Fruit fly (Drosophila melanogaster) whole organism, embryonic: ENCODE results near the gene Tgt.

Experiments
- Abd-B ChIP-seq: fragments of 200-800 bp; sonication (Bioruptor generic); optimal IDR thresholded peaks from 2 replicates; lab custom pipeline; 2018; ENCODE audit warnings: missing biosample characterization, mild to moderate bottlenecking, missing genetic modification characterization, moderate library complexity
- Ada2b ChIP-seq: fragments of 200-800 bp; sonication (Bioruptor generic); IDR thresholded peaks from 2 replicates; pipeline ENCODE4 v1.3.6; 2022; ENCODE audit warnings: missing biosample characterization, missing genetic modification characterization
- Atf3 ChIP-seq: fragments of 200-800 bp; sonication (Bioruptor generic); optimal IDR thresholded peaks from 3 replicates; lab custom pipeline; 2016; ENCODE audit warnings: missing biosample characterization, missing genetic modification characterization
- CG10366 ChIP-seq: fragments of 200-800 bp; sonication (Bioruptor generic); IDR thresholded peaks from 2 replicates; pipeline ENCODE4 v1.3.6; 2022; ENCODE audit warnings: missing biosample characterization, missing genetic modification characterization
- CG11398 ChIP-seq: fragments of 200-800 bp; sonication (Bioruptor generic); optimal IDR thresholded peaks from 2 replicates; lab custom pipeline; 2016; ENCODE audit warnings: missing biosample characterization, missing genetic modification characterization
- CG11696 ChIP-seq: fragments of 200-800 bp; sonication (Bioruptor generic); IDR thresholded peaks from 2 replicates; pipeline ENCODE4 v1.3.6; 2022; ENCODE audit warnings: missing biosample characterization, missing genetic modification characterization
- CG12071 ChIP-seq: fragments of 200-800 bp; sonication (Bioruptor generic); optimal IDR thresholded peaks from 3 replicates; lab custom pipeline; 2018; ENCODE audit warnings: missing biosample characterization, mild to moderate bottlenecking, missing genetic modification characterization
- CG14014 ChIP-seq: fragments of 200-800 bp; sonication (Bioruptor generic); IDR thresholded peaks from 2 replicates; pipeline ENCODE4 v1.3.6; 2022; ENCODE audit warnings: missing biosample characterization, missing genetic modification characterization
- CG14667 ChIP-seq: fragments of 200-800 bp; sonication (Bioruptor generic); IDR thresholded peaks from 2 replicates; pipeline ENCODE4 v1.3.6; 2022; ENCODE audit warnings: missing biosample characterization, missing genetic modification characterization
- CG14965 ChIP-seq: fragments of 200-800 bp; sonication (Bioruptor generic); optimal IDR thresholded peaks from 2 replicates; lab custom pipeline; 2016; ENCODE audit warnings: missing biosample characterization, missing genetic modification characterization, borderline replicate concordance
- CG15011 ChIP-seq: fragments of 200-800 bp; sonication (Bioruptor generic); optimal IDR thresholded peaks from 3 replicates; lab custom pipeline; 2018; ENCODE audit warnings: missing biosample characterization, mild to moderate bottlenecking, missing genetic modification characterization
- CG15073 ChIP-seq: fragments of 200-800 bp; sonication (Bioruptor generic); optimal IDR thresholded peaks from 2 replicates; lab custom pipeline; 2016; ENCODE audit warnings: missing biosample characterization, missing genetic modification characterization
- CG17568 ChIP-seq: fragments of 200-800 bp; sonication (Bioruptor generic); optimal IDR thresholded peaks from 2 replicates; lab custom pipeline; 2018; ENCODE audit warnings: missing biosample characterization, mild to moderate bottlenecking, missing genetic modification characterization, moderate library complexity
- CG18262 ChIP-seq: fragments of 200-800 bp; optimal IDR thresholded peaks from 3 replicates; lab custom pipeline; 2019; ENCODE audit warnings: missing biosample characterization, mild to moderate bottlenecking, missing genetic modification characterization, moderate library complexity
- CG1832 ChIP-seq: fragments of 200-800 bp; sonication (Bioruptor generic); optimal IDR thresholded peaks from 2 replicates; lab custom pipeline; 2017; ENCODE audit warnings: missing biosample characterization, mild to moderate bottlenecking, missing genetic modification characterization, inconsistent platforms
- CG3065 ChIP-seq: fragments of 200-800 bp; sonication (Bioruptor generic); optimal IDR thresholded peaks from 2 replicates; lab custom pipeline; 2016; ENCODE audit warnings: missing biosample characterization, missing genetic modification characterization
- CG3163 ChIP-seq: fragments of 200-800 bp; sonication (Bioruptor generic); optimal IDR thresholded peaks from 3 replicates; lab custom pipeline; 2016; ENCODE audit warnings: missing biosample characterization, missing genetic modification characterization
- CG34422 ChIP-seq: fragments of 200-800 bp; sonication (Bioruptor generic); IDR thresholded peaks from 3 replicates; pipeline ENCODE4 v1.3.6; 2022; ENCODE audit warnings: missing biosample characterization, missing genetic modification characterization
- CG3995 ChIP-seq: fragments of 200-800 bp; sonication (Bioruptor generic); optimal IDR thresholded peaks from 3 replicates; lab custom pipeline; 2016; ENCODE audit warnings: missing biosample characterization, missing genetic modification characterization
- CG4617 ChIP-seq: fragments of 200-800 bp; sonication (Bioruptor generic); optimal IDR thresholded peaks from 3 replicates; lab custom pipeline; 2016; ENCODE audit warnings: missing biosample characterization, missing genetic modification characterization, borderline replicate concordance
- CG8281 ChIP-seq: fragments of 200-800 bp; sonication (Bioruptor generic); optimal IDR thresholded peaks from 2 replicates; lab custom pipeline; 2018; ENCODE audit warnings: missing biosample characterization, mild to moderate bottlenecking, missing genetic modification characterization, moderate library complexity
- D ChIP-seq, 2 experiments: fragments of 200-800 bp in 1 of 2; fragments of >200 bp in 1 of 2; sonication (Bioruptor generic) in 1 of 2; optimal IDR thresholded peaks; 2 replicates in 1 of 2; 3 replicates in 1 of 2; lab custom pipeline; 2017; ENCODE audit warnings: mild to moderate bottlenecking in 1 of 2, missing biosample characterization in 1 of 2, missing genetic modification characterization in 1 of 2, missing genetic modification reagents in 1 of 2
- Dad ChIP-seq: fragments of 200-800 bp; sonication (Bioruptor generic); optimal IDR thresholded peaks from 3 replicates; lab custom pipeline; 2016; ENCODE audit warnings: missing biosample characterization, missing genetic modification characterization
- Dbx ChIP-seq: fragments of 200-800 bp; sonication (Bioruptor generic); IDR thresholded peaks from 3 replicates; pipeline ENCODE4 v1.3.6; 2022; ENCODE audit warnings: missing biosample characterization, missing genetic modification characterization
- Drgx ChIP-seq: fragments of 200-800 bp; sonication (Bioruptor generic); IDR thresholded peaks from 2 replicates; pipeline ENCODE4 v1.3.6; 2022; ENCODE audit warnings: missing biosample characterization, missing genetic modification characterization
- Fer3 ChIP-seq: fragments of 200-800 bp; sonication (Bioruptor generic); optimal IDR thresholded peaks from 2 replicates; lab custom pipeline; 2018; ENCODE audit warnings: missing biosample characterization, mild to moderate bottlenecking, missing genetic modification characterization, moderate library complexity
- HLH3B ChIP-seq: fragments of 200-800 bp; sonication (Bioruptor generic); IDR thresholded peaks from 2 replicates; pipeline ENCODE4 v1.3.6; 2022; ENCODE audit warnings: missing biosample characterization, missing genetic modification characterization
- HLH4C ChIP-seq: fragments of 200-800 bp; sonication (Bioruptor generic); IDR thresholded peaks from 3 replicates; pipeline ENCODE4 v1.3.6; 2022; ENCODE audit warnings: missing biosample characterization, missing genetic modification characterization; ENCODE audit not compliant: partially characterized antibody
- HLHmδ ChIP-seq: fragments of 200-800 bp; sonication (Bioruptor generic); optimal IDR thresholded peaks from 2 replicates; lab custom pipeline; 2018; ENCODE audit warnings: missing biosample characterization, mild to moderate bottlenecking, missing genetic modification characterization, moderate library complexity
- Hand ChIP-seq: fragments of 200-800 bp; sonication (Bioruptor generic); optimal IDR thresholded peaks from 2 replicates; lab custom pipeline; 2017; ENCODE audit warnings: mild to moderate bottlenecking, missing biosample characterization, missing genetic modification reagents, missing genetic modification characterization
- Hsf ChIP-seq: fragments of 200-800 bp; sonication (Bioruptor generic); optimal IDR thresholded peaks from 3 replicates; lab custom pipeline; 2016; ENCODE audit warnings: missing biosample characterization, missing genetic modification characterization
- Lim3 ChIP-seq: fragments of 200-800 bp; sonication (Bioruptor generic); IDR thresholded peaks from 2 replicates; pipeline ENCODE4 v1.3.6; 2022; ENCODE audit warnings: missing biosample characterization, missing genetic modification characterization
- Max ChIP-seq: fragments of 200-800 bp; sonication (Bioruptor generic); optimal IDR thresholded peaks from 2 replicates; lab custom pipeline; 2016; ENCODE audit warnings: missing biosample characterization, mild to moderate bottlenecking, missing genetic modification characterization
- NC2α ChIP-seq: fragments of 200-800 bp; sonication (Bioruptor generic); optimal IDR thresholded peaks from 2 replicates; lab custom pipeline; 2016; ENCODE audit warnings: missing biosample characterization, missing genetic modification characterization
- Tbp ChIP-seq: fragments of >200 bp; optimal IDR thresholded peaks from 2 replicates; lab custom pipeline; 2018; ENCODE audit warnings: missing biosample characterization, missing genetic modification characterization
- dan ChIP-seq: fragments of 200-800 bp; sonication (Bioruptor generic); IDR thresholded peaks from 2 replicates; pipeline ENCODE4 v1.3.6; 2022; ENCODE audit warnings: missing biosample characterization, missing genetic modification characterization
- eyg ChIP-seq: fragments of 200-800 bp; sonication (Bioruptor generic); optimal IDR thresholded peaks from 3 replicates; lab custom pipeline; 2016; ENCODE audit warnings: missing biosample characterization, missing genetic modification characterization
- gce ChIP-seq: fragments of 200-800 bp; sonication (Bioruptor generic); IDR thresholded peaks from 3 replicates; pipeline ENCODE4 v1.3.6; 2022; ENCODE audit warnings: missing biosample characterization, missing genetic modification characterization
- jumu ChIP-seq: fragments of 200-800 bp; sonication (Bioruptor generic); optimal IDR thresholded peaks from 3 replicates; lab custom pipeline; 2016; ENCODE audit warnings: missing biosample characterization, missing genetic modification characterization
- otp ChIP-seq: fragments of 200-800 bp; sonication (Bioruptor generic); IDR thresholded peaks from 3 replicates; pipeline ENCODE4, ENCODE4 v1.3.6; 2022; ENCODE audit warnings: missing biosample characterization, missing genetic modification characterization
- pho ChIP-seq: fragments of 200-800 bp; sonication (Bioruptor generic); optimal IDR thresholded peaks from 2 replicates; lab custom pipeline; 2016; ENCODE audit warnings: missing biosample characterization, missing genetic modification characterization
- pum ChIP-seq: fragments of 200-800 bp; sonication (Bioruptor generic); optimal IDR thresholded peaks from 2 replicates; lab custom pipeline; 2016; ENCODE audit warnings: missing biosample characterization, missing genetic modification characterization
- pzg ChIP-seq: fragments of 200-800 bp; sonication (Bioruptor generic); optimal IDR thresholded peaks from 3 replicates; lab custom pipeline; 2018; ENCODE audit warnings: missing biosample characterization, mild to moderate bottlenecking, missing genetic modification characterization, moderate library complexity
- rib ChIP-seq: fragments of 200-800 bp; sonication (Bioruptor generic); IDR thresholded peaks from 2 replicates; pipeline ENCODE4 v1.3.6; 2022; ENCODE audit warnings: missing biosample characterization, missing genetic modification characterization
- sens-2 ChIP-seq: fragments of 200-800 bp; sonication (Bioruptor generic); IDR thresholded peaks from 2 replicates; pipeline ENCODE4 v1.3.6; 2022; ENCODE audit warnings: missing biosample characterization, missing genetic modification characterization
- sima ChIP-seq: fragments of 200-800 bp; sonication (Bioruptor generic); optimal IDR thresholded peaks from 2 replicates; lab custom pipeline; 2016; ENCODE audit warnings: missing biosample characterization, missing genetic modification characterization
- slbo ChIP-seq: fragments of 200-800 bp; sonication (Bioruptor generic); IDR thresholded peaks from 2 replicates; pipeline ENCODE4 v1.3.6; 2022; ENCODE audit warnings: missing biosample characterization, missing genetic modification characterization
- slou ChIP-seq: fragments of 200-800 bp; sonication (Bioruptor generic); optimal IDR thresholded peaks from 3 replicates; lab custom pipeline; 2016; ENCODE audit warnings: missing biosample characterization, missing genetic modification characterization
- slp2 ChIP-seq: fragments of 200-800 bp; sonication (Bioruptor generic); optimal IDR thresholded peaks from 2 replicates; lab custom pipeline; 2016; ENCODE audit warnings: missing biosample characterization, missing genetic modification characterization
- stwl ChIP-seq: fragments of 200-800 bp; sonication (Bioruptor generic); optimal IDR thresholded peaks from 3 replicates; lab custom pipeline; 2018; ENCODE audit warnings: missing biosample characterization, mild to moderate bottlenecking, missing genetic modification characterization, moderate library complexity
- toy ChIP-seq: fragments of 200-800 bp; sonication (Bioruptor generic); IDR thresholded peaks from 2 replicates; pipeline ENCODE4 v1.3.6; 2022; ENCODE audit warnings: missing biosample characterization, missing genetic modification characterization
- tup ChIP-seq: fragments of 200-800 bp; sonication (Bioruptor generic); optimal IDR thresholded peaks from 2 replicates; lab custom pipeline; 2016; ENCODE audit warnings: missing biosample characterization, mild to moderate bottlenecking, missing genetic modification characterization, moderate library complexity

The Tgt gene

dm6 chr2L:1230691-1231090 is 46.8 kb downstream of the Tgt start (continued):
- no peak for TF ChIP-seq toy (GFP tag; lab: Robert Waterston, UW)
- no peak for TF ChIP-seq CG8281
- no peak for TF ChIP-seq Drgx (GFP tag; lab: Robert Waterston, UW)
- TF ChIP-seq HLH4C, result no peak
- no peak for TF ChIP-seq CG17568 (GFP tag; lab: Kevin White, UChicago)
- no peak for TF ChIP-seq CG3995 (GFP tag; lab: Kevin White, UChicago)
- peak; percentile 42 for TF ChIP-seq Fer3 (tag; lab: Kevin White, UChicago)
- no peak for TF ChIP-seq dan (GFP tag; lab: Robert Waterston, UW)
- no peak for TF ChIP-seq pzg
- no peak for TF ChIP-seq Atf3 (GFP tag; lab: Kevin White, UChicago)
- TF ChIP-seq slbo, result no peak; the same call in 1 of the 2 replicates
- TF ChIP-seq CG10366 (GFP tag; lab: Robert Waterston, UW), result peak; percentile 18; the same call in 1 of the 2 replicates
- no peak for TF ChIP-seq Lim3 (GFP tag; lab: Robert Waterston, UW)
- TF ChIP-seq CG15073 (GFP tag; lab: Kevin White, UChicago), result no peak
- TF ChIP-seq CG34422, result no peak
- no peak for TF ChIP-seq HLHmδ (GFP tag; lab: Kevin White, UChicago)
- no peak for TF ChIP-seq tup (GFP tag; lab: Kevin White, UChicago)
- TF ChIP-seq Max (GFP tag; lab: Kevin White, UChicago), result no peak
- TF ChIP-seq CG3065 (GFP tag; lab: Kevin White, UChicago), result no peak
- peak; percentile 39 for TF ChIP-seq Hand
- 0 out of 2 replicates have a peak, but pooled peaks have one; percentile 7 for TF ChIP-seq CG14014 (GFP tag; lab: Robert Waterston, UW)
- TF ChIP-seq slp2, result no peak
- TF ChIP-seq CG11696 (GFP tag; lab: Robert Waterston, UW), result no peak
- TF ChIP-seq slou (GFP tag; lab: Kevin White, UChicago), result no peak
- TF ChIP-seq Tbp (GFP tag; lab: Kevin White, UChicago), result no peak
- no peak for TF ChIP-seq Hsf (GFP tag; lab: Kevin White, UChicago)
- no peak for TF ChIP-seq D (optimal IDR thresholded peaks at IDR 0.05; lab: Kevin White, UChicago)
- TF ChIP-seq D (GFP tag; optimal IDR thresholded peaks at IDR 0.05; lab: Kevin White, UChicago), result no peak
- no peak for TF ChIP-seq otp (GFP tag; lab: Robert Waterston, UW)
- TF ChIP-seq Dad (GFP tag; lab: Kevin White, UChicago), result no peak
- TF ChIP-seq jumu (GFP tag; lab: Kevin White, UChicago), result peak; percentile 19
- TF ChIP-seq CG14667 (GFP tag; lab: Robert Waterston, UW), result no peak
- no peak for TF ChIP-seq stwl
- no peak for TF ChIP-seq NC2α (GFP tag; lab: Kevin White, UChicago)
- TF ChIP-seq Ada2b (GFP tag; lab: Robert Waterston, UW), result peak; percentile 34; the same call in 1 of the 2 replicates
- TF ChIP-seq Abd-B (GFP tag; lab: Kevin White, UChicago), result no peak
- TF ChIP-seq CG1832 (GFP tag; lab: Kevin White, UChicago), result no peak
- no peak for TF ChIP-seq CG15011 (GFP tag; lab: Kevin White, UChicago)
- no peak for TF ChIP-seq CG3163 (GFP tag; lab: Kevin White, UChicago)
- no peak for TF ChIP-seq CG18262 (tag; lab: Kevin White, UChicago)
- TF ChIP-seq eyg (GFP tag; lab: Kevin White, UChicago), result no peak
- TF ChIP-seq CG12071 (GFP tag; lab: Kevin White, UChicago), result no peak
- TF ChIP-seq CG4617, result no peak
- no peak for TF ChIP-seq CG14965
- no peak for TF ChIP-seq Dbx (GFP tag; lab: Robert Waterston, UW)
- TF ChIP-seq gce (GFP tag; lab: Robert Waterston, UW), result no peak
- TF ChIP-seq pho, result no peak
- no peak for TF ChIP-seq sima (GFP tag; lab: Kevin White, UChicago)
- no peak for TF ChIP-seq sens-2
- TF ChIP-seq HLH3B (GFP tag; lab: Robert Waterston, UW), result no peak
- no peak for TF ChIP-seq rib
- TF ChIP-seq CG11398 (GFP tag; lab: Kevin White, UChicago), result no peak
- no peak for TF ChIP-seq pum (GFP tag; lab: Kevin White, UChicago)
